Fruit fly (Drosophila melanogaster): ENCODE data around the gene mRpS14.

The mRpS14 gene

dm6 chrX:19479869-19480326 is at the start of gene mRpS14, which contains the start of gene Naa15-16:
Gene mRpS14, minus strand, starts transcription at chrX:19480238.
Gene Naa15-16, plus strand, starts transcription at chrX:19479984.
- TF ChIP-seq Mio (GFP tag; optimal IDR thresholded peaks at IDR 0.05) = no peak
- TF ChIP-seq Hnf4 (GFP tag; optimal IDR thresholded peaks at IDR 0.05) = no peak
- peak; percentile 19 for TF ChIP-seq Sp1 (GFP tag; optimal IDR thresholded peaks at IDR 0.05)
- TF ChIP-seq psq (GFP tag; optimal IDR thresholded peaks at IDR 0.05) = no peak
- no peak for TF ChIP-seq CG9705 (GFP tag; optimal IDR thresholded peaks at IDR 0.05)
- TF ChIP-seq pan (optimal IDR thresholded peaks at IDR 0.05) = no peak
- no peak for TF ChIP-seq Hr78 (GFP tag; optimal IDR thresholded peaks at IDR 0.05)
- TF ChIP-seq Myc (optimal IDR thresholded peaks at IDR 0.05) = peak; percentile 57
- TF ChIP-seq GATAd (GFP tag; optimal IDR thresholded peaks at IDR 0.05) = no peak

dm6 chrX:19522597-19522996 is 42.6 kb upstream of the mRpS14 start:
- no peak for TF ChIP-seq jim (GFP tag; optimal IDR thresholded peaks at IDR 0.05)
- TF ChIP-seq woc (GFP tag; optimal IDR thresholded peaks at IDR 0.05) = no peak
- TF ChIP-seq Hr78 (GFP tag; optimal IDR thresholded peaks at IDR 0.05) = no peak
- TF ChIP-seq N (GFP tag; optimal IDR thresholded peaks at IDR 0.05) = peak; percentile 84

DNA sequence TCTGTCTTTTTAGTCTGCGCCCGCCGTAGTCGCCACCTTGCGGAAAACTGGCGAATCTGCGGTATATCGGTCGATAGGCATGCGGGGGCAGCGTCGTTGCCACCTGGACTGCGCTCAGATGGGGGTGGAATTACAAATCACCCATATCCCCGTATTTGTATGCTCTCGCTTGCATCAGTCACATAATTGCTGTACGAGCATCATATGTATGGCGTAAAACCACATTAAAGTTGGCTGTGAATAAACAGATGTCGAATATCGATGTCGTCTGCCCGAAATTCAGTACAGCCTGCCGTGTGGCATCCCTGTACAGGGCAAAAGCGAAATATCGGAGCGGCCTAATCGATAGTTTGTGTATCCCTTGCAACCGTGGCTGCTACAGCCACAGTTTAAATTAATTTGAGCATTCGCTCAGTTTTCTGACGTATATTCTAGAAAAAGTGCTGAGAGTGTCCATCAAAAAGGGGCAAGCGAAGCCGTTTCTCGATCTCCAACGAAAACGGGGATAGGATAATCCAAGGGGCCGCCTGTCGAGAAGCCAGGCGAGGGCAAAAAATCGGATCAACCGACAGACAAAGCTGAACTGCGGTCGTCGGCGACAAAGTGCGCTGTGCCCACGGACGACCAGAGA is 41.8 kb upstream of the mRpS14 start, which contains the start of the genes Idh3a and CoRest:
Idh3a (minus strand) TSS at position 58 of the 631 bp plus-strand sequence.
CoRest (plus strand) TSS at position 177 of the 631 bp plus-strand sequence.
- TF ChIP-seq Vsx2 (GFP tag; optimal IDR thresholded peaks at IDR 0.05; ENCODE audit: partially characterized antibody) (no peak), CrebA (GFP tag; optimal IDR thresholded peaks at IDR 0.05; ENCODE audit: borderline replicate concordance) (no peak), CG32264 (GFP tag; optimal IDR thresholded peaks at IDR 0.05) (no peak), Mio (GFP tag; optimal IDR thresholded peaks at IDR 0.05) (no peak), ey (GFP tag; optimal IDR thresholded peaks at IDR 0.05) (no peak), CG9705 (GFP tag; optimal IDR thresholded peaks at IDR 0.05) (peak; percentile 33), dsf (GFP tag; optimal IDR thresholded peaks at IDR 0.05; ENCODE audit: borderline replicate concordance) (no peak), dl (GFP tag; optimal IDR thresholded peaks at IDR 0.05; ENCODE audit: insufficient read depth in 1 of 2, partially characterized antibody in 2 of 2) (no peak), Hnf4 (GFP tag; optimal IDR thresholded peaks at IDR 0.05) (no peak), Myc (optimal IDR thresholded peaks at IDR 0.05) (peak; percentile 53), Sp1 (GFP tag; optimal IDR thresholded peaks at IDR 0.05) (no peak), foxo (GFP tag; optimal IDR thresholded peaks at IDR 0.05) (peak in 1 of 2 experiments; percentile 28), pan (optimal IDR thresholded peaks at IDR 0.05) (no peak), dmrt93B (GFP tag; optimal IDR thresholded peaks at IDR 0.05) (no peak), jim (GFP tag; optimal IDR thresholded peaks at IDR 0.05) (no peak), Jra (GFP tag; optimal IDR thresholded peaks at IDR 0.05) (no peak), rgr (GFP tag; optimal IDR thresholded peaks at IDR 0.05) (no peak), Hr78 (GFP tag; optimal IDR thresholded peaks at IDR 0.05) (no peak), woc (GFP tag; optimal IDR thresholded peaks at IDR 0.05) (no peak), psq (GFP tag; optimal IDR thresholded peaks at IDR 0.05) (no peak), h (GFP tag; optimal IDR thresholded peaks at IDR 0.05) (no peak), sage (GFP tag; optimal IDR thresholded peaks at IDR 0.05) (no peak), usp (GFP tag; optimal IDR thresholded peaks at IDR 0.05) (no peak), sv (GFP tag; optimal IDR thresholded peaks at IDR 0.05) (no peak), brk (GFP tag; optimal IDR thresholded peaks at IDR 0.05) (no peak), Dfd (GFP tag; optimal IDR thresholded peaks at IDR 0.05) (no peak), br (GFP tag; optimal IDR thresholded peaks at IDR 0.05) (no peak), fru (GFP tag; optimal IDR thresholded peaks at IDR 0.05) (no peak), GATAd (GFP tag; optimal IDR thresholded peaks at IDR 0.05) (no peak), Dif (GFP tag; optimal IDR thresholded peaks at IDR 0.05; ENCODE audit: partially characterized antibody) (no peak), HLH106 (tag; optimal IDR thresholded peaks at IDR 0.05) (peak; percentile 42), tai (GFP tag; optimal IDR thresholded peaks at IDR 0.05) (no peak), lola (GFP tag; optimal IDR thresholded peaks at IDR 0.05) (no peak), N (GFP tag; optimal IDR thresholded peaks at IDR 0.05) (no peak), Rel (GFP tag; optimal IDR thresholded peaks at IDR 0.05) (no peak), Rel (tag; optimal IDR thresholded peaks at IDR 0.05) (peak; percentile 12), Abd-B (GFP tag; optimal IDR thresholded peaks at IDR 0.05) (no peak), OdsH (GFP tag; optimal IDR thresholded peaks at IDR 0.05) (no peak), Hr83 (GFP tag; optimal IDR thresholded peaks at IDR 0.05; ENCODE audit: poor library complexity, severe bottlenecking) (no peak)

All from whole organism, wandering third instar larva.